Worm (Caenorhabditis elegans) whole organism, early embryonic: ENCODE results near the gene K10D11.6.

Experiments used
- B0310.2 ChIP-seq: sonication (generic microtip); optimal IDR thresholded peaks from 2 replicates; lab custom pipeline; 2016; ENCODE audit warnings: mild to moderate bottlenecking, missing genetic modification characterization, missing compliant biosample characterization
- F13C5.2 ChIP-seq: sonication (generic microtip); optimal IDR thresholded peaks from 2 replicates; lab custom pipeline; 2017; ENCODE audit warnings: mild to moderate bottlenecking, missing genetic modification characterization, inconsistent platforms, missing compliant biosample characterization
- aly-1 ChIP-seq: sonication (generic microtip); optimal IDR thresholded peaks from 2 replicates; lab custom pipeline; 2016; ENCODE audit warnings: missing genetic modification characterization, missing compliant biosample characterization
- ama-1 ChIP-seq: fragments of 150-350 bp; optimal IDR thresholded peaks from 2 replicates; lab custom pipeline; 2014
- ceh-13 ChIP-seq: fragments of 200-800 bp; sonication (Bioruptor generic); optimal IDR thresholded peaks from 2 replicates; lab custom pipeline; 2018; ENCODE audit warnings: mild to moderate bottlenecking, missing genetic modification characterization, missing compliant biosample characterization
- ceh-36 ChIP-seq: sonication (generic microtip); optimal IDR thresholded peaks from 2 replicates; lab custom pipeline; 2016; ENCODE audit warnings: missing genetic modification characterization, inconsistent platforms, missing compliant biosample characterization
- ets-7 ChIP-seq: sonication (generic microtip); optimal IDR thresholded peaks from 2 replicates; lab custom pipeline; 2016; ENCODE audit warnings: missing genotype, missing genetic modification characterization, missing compliant biosample characterization
- flt-1 ChIP-seq: fragments of 200-800 bp; sonication (Bioruptor generic); IDR thresholded peaks from 2 replicates; pipeline ENCODE4 v1.3.6; 2022; ENCODE audit warnings: missing genetic modification characterization, missing compliant biosample characterization
- hmbx-1 ChIP-seq: sonication (generic microtip); optimal IDR thresholded peaks from 2 replicates; lab custom pipeline; 2016; ENCODE audit warnings: mild to moderate bottlenecking, missing genetic modification characterization, missing compliant biosample characterization
- hmg-4 ChIP-seq: fragments of 200-800 bp; sonication (Bioruptor generic); optimal IDR thresholded peaks from 2 replicates; lab custom pipeline; 2018; ENCODE audit warnings: mild to moderate bottlenecking, missing genetic modification characterization, missing compliant biosample characterization
- hnd-1 ChIP-seq: sonication (generic microtip); optimal IDR thresholded peaks from 2 replicates; lab custom pipeline; 2016; ENCODE audit warnings: missing genetic modification characterization, missing compliant biosample characterization
- pes-1 ChIP-seq: fragments of 200-800 bp; sonication (Bioruptor generic); IDR thresholded peaks from 2 replicates; pipeline ENCODE4 v1.3.6; 2022; ENCODE audit warnings: missing genetic modification reagents, missing genetic modification characterization, missing compliant biosample characterization
- scrt-1 ChIP-seq: fragments of 200-800 bp; sonication (Bioruptor generic); IDR thresholded peaks from 2 replicates; pipeline ENCODE4 v1.3.6; 2022; ENCODE audit warnings: missing genetic modification characterization, missing compliant biosample characterization
- sea-1 ChIP-seq: fragments of 200-800 bp; sonication (Bioruptor generic); conservative IDR thresholded peaks from 2 replicates; pipeline ENCODE4 v1.3.6; 2022; ENCODE audit warnings: missing genetic modification characterization, missing compliant biosample characterization
- tbx-11 ChIP-seq: fragments of 200-800 bp; sonication (Bioruptor generic); IDR thresholded peaks from 2 replicates; pipeline ENCODE4 v1.3.6; 2022; ENCODE audit warnings: missing genetic modification characterization, missing compliant biosample characterization
- tbx-37 ChIP-seq: fragments of 200-800 bp; sonication (Bioruptor generic); conservative IDR thresholded peaks from 2 replicates; pipeline ENCODE4 v1.3.6; 2022; ENCODE audit warnings: missing genetic modification reagents, missing genetic modification characterization, missing compliant biosample characterization
- tra-4 ChIP-seq: sonication (generic microtip); optimal IDR thresholded peaks from 2 replicates; lab custom pipeline; 2017; ENCODE audit warnings: missing genetic modification characterization, missing compliant biosample characterization

The K10D11.6 gene

DNA sequence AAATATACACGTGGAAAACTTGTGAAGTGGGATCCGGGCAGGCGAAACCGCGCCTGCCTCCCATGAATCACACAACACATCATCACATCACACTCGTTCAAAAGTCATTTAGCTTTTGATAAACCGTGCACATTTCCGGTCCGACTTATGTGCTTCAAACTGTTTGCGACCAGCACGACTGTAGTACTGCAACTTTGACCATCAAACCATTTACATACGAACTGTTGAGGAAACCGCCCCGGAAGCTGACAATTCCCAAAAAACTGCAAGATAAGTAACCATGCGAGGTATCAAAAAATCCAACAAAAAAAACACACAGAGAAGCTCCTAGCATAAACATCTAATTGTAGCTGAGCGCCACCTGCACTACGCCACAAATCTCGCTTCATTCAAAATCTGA is 16.5 kb downstream of the K10D11.6 start:
- no peak for TF ChIP-seq tbx-11
- TF ChIP-seq ceh-36 (tag; lab: Kevin White, UChicago): no peak
- TF ChIP-seq hmbx-1 (tag; lab: Kevin White, UChicago): no peak
- TF ChIP-seq scrt-1 (GFP tag; lab: Robert Waterston, UW): no peak

DNA sequence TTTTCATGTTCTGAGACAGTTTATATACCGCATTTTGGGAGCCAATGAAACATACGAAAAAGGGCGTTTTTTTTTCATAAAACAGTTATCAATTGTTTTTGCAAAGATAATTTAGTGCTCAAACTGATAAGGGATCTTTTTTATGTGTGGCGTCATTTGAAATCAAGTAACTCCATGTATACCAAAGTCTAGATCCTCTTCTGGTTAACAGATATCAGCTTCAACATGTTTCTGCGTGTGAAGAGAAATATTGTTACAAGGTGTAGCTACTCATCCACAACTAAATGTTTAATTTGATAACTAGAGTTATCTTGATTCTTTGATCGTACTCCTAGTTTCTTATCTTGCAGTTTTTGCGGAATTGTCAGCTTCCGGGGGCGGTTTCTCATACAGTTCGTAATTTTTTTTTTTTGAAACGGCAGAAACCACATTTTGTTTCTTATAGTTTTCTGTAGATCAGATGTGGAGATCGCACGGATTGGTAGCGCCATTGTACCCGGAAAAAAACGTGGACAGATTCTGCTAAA is 17.2 kb downstream of the K10D11.6 start:
- TF ChIP-seq tbx-11 (no peak), F13C5.2 (no peak), pes-1 (no peak), ets-7 (no peak), hmg-4 (GFP tag; lab: Kevin White, UChicago) (no peak), ama-1 (lab: Kevin White, UChicago) (no peak), ceh-13 (GFP tag; lab: Kevin White, UChicago) (no peak), tra-4 (tag; lab: Kevin White, UChicago) (no peak), aly-1 (no peak), sea-1 (GFP tag; lab: Robert Waterston, UW) (no peak), scrt-1 (GFP tag; lab: Robert Waterston, UW) (no peak), hmbx-1 (tag; lab: Kevin White, UChicago) (no peak), hnd-1 (tag; lab: Kevin White, UChicago) (no peak), B0310.2 (tag; lab: Kevin White, UChicago) (no peak), flt-1 (no peak)

- TF ChIP-seq hmg-4 (GFP tag; lab: Kevin White, UChicago): no peak
- TF ChIP-seq tbx-11: no peak
Measured at ce11 chrIV:12969141-12969540, 20.1 kb downstream of the K10D11.6 start, which contains the start of gene F55G11.2. Gene F55G11.2, minus strand, starts transcription at chrIV:12969289.

ce11 chrIV:12967303-12967702 is 22.0 kb downstream of the K10D11.6 start:
- TF ChIP-seq ceh-13 (GFP tag; lab: Kevin White, UChicago) (no peak), B0310.2 (tag; lab: Kevin White, UChicago) (no peak), pes-1 (no peak)

- TF ChIP-seq aly-1 (no peak), F13C5.2 (no peak), scrt-1 (GFP tag; lab: Robert Waterston, UW) (no peak), ceh-13 (GFP tag; lab: Kevin White, UChicago) (no peak), hmbx-1 (tag; lab: Kevin White, UChicago) (no peak), ceh-36 (tag; lab: Kevin White, UChicago) (no peak), hnd-1 (tag; lab: Kevin White, UChicago) (no peak), sea-1 (GFP tag; lab: Robert Waterston, UW) (no peak), ama-1 (lab: Kevin White, UChicago) (no peak), tbx-37 (GFP tag; lab: Robert Waterston, UW) (no peak), hmg-4 (GFP tag; lab: Kevin White, UChicago) (no peak), flt-1 (no peak), tra-4 (tag; lab: Kevin White, UChicago) (no peak)
Measured at ce11 chrIV:12965074-12965473, 24.2 kb downstream of the K10D11.6 start, which contains the start of gene dod-22. Gene dod-22, plus strand, starts transcription at chrIV:12965374.

ce11 chrIV:12964648-12965047 is 24.6 kb downstream of the K10D11.6 start:
- TF ChIP-seq aly-1 (no peak), flt-1 (no peak), pes-1 (no peak), ceh-36 (tag; lab: Kevin White, UChicago) (no peak), ama-1 (lab: Kevin White, UChicago) (no peak), tra-4 (tag; lab: Kevin White, UChicago) (no peak), F13C5.2 (no peak), tbx-37 (GFP tag; lab: Robert Waterston, UW) (no peak), tbx-11 (no peak), scrt-1 (GFP tag; lab: Robert Waterston, UW) (no peak), hnd-1 (tag; lab: Kevin White, UChicago) (no peak), ceh-13 (GFP tag; lab: Kevin White, UChicago) (no peak), ets-7 (no peak), hmbx-1 (tag; lab: Kevin White, UChicago) (no peak), sea-1 (GFP tag; lab: Robert Waterston, UW) (no peak)

- TF ChIP-seq sea-1 (GFP tag; lab: Robert Waterston, UW) (no peak), scrt-1 (GFP tag; lab: Robert Waterston, UW) (no peak), hmg-4 (GFP tag; lab: Kevin White, UChicago) (no peak), flt-1 (no peak), ceh-13 (GFP tag; lab: Kevin White, UChicago) (no peak), tbx-11 (no peak), tra-4 (tag; lab: Kevin White, UChicago) (no peak), pes-1 (no peak), hnd-1 (tag; lab: Kevin White, UChicago) (no peak), tbx-37 (GFP tag; lab: Robert Waterston, UW) (no peak), B0310.2 (tag; lab: Kevin White, UChicago) (no peak), ceh-36 (tag; lab: Kevin White, UChicago) (no peak), ets-7 (no peak), aly-1 (no peak), F13C5.2 (no peak), hmbx-1 (tag; lab: Kevin White, UChicago) (no peak), ama-1 (lab: Kevin White, UChicago) (no peak)
Measured at ce11 chrIV:12962564-12962963, 26.7 kb downstream of the K10D11.6 start, which contains the start of gene F55G11.8. Gene F55G11.8, plus strand, starts transcription at chrIV:12962808.

ce11 chrIV:12960136-12960535 is 29.1 kb downstream of the K10D11.6 start, which contains the start of gene F55G11.7:
Gene F55G11.7, plus strand, starts transcription at chrIV:12960436.
- TF ChIP-seq F13C5.2 (no peak), scrt-1 (GFP tag; lab: Robert Waterston, UW) (no peak), tra-4 (tag; lab: Kevin White, UChicago) (no peak), pes-1 (no peak), aly-1 (no peak)
